Worm (Caenorhabditis elegans) whole organism, L4/young adult: ENCODE results near the gene F44G4.7.

ENCODE experiments used
- W03F9.2 ChIP-seq: fragments of 150-350 bp; optimal IDR thresholded peaks from 2 replicates; lab custom pipeline; 2014; ENCODE audit warnings: missing biosample characterization, missing genetic modification characterization
- dao-5 ChIP-seq: sonication (generic microtip); optimal IDR thresholded peaks from 2 replicates; lab custom pipeline; 2016; ENCODE audit warnings: missing genotype, missing genetic modification characterization, moderate library complexity, missing compliant biosample characterization
- him-1 ChIP-seq: sonication (generic microtip); optimal IDR thresholded peaks from 2 replicates; lab custom pipeline; 2016; ENCODE audit warnings: missing genotype, missing genetic modification reagents, missing genetic modification characterization, missing compliant biosample characterization

- TF ChIP-seq him-1 (tag; lab: Kevin White, UChicago) (no peak), W03F9.2 (tag; lab: Kevin White, UChicago) (no peak), dao-5 (tag; lab: Kevin White, UChicago) (no peak)
Observed at ce11 chrII:8994336-8994735, 10.6 kb downstream of the F44G4.7 start, which contains the start of gene F44G4.1.
